Worm (Caenorhabditis elegans) whole organism, midembryonic: Measurements from ENCODE around the gene C29G2.6.

ENCODE experiments used
- cog-1 ChIP-seq: sonication (generic microtip); optimal IDR thresholded peaks from 2 replicates; lab custom pipeline; 2016; ENCODE audit warnings: missing genetic modification characterization, missing compliant biosample characterization
- flt-1 ChIP-seq: fragments of 200-800 bp; sonication (Bioruptor generic); IDR thresholded peaks from 2 replicates; pipeline ENCODE4 v1.3.6; 2022; ENCODE audit warnings: missing genetic modification characterization, missing compliant biosample characterization
- ztf-23 ChIP-seq: fragments of 200-800 bp; sonication (Bioruptor generic); IDR thresholded peaks from 2 replicates; pipeline ENCODE4 v1.3.6; 2022; ENCODE audit warnings: missing genetic modification reagents, missing genetic modification characterization, missing compliant biosample characterization
- ztf-29 ChIP-seq: fragments of 200-800 bp; sonication (Bioruptor generic); IDR thresholded peaks from 2 replicates; pipeline ENCODE4 v1.3.6; 2022; ENCODE audit warnings: missing genetic modification reagents, missing genetic modification characterization, missing compliant biosample characterization

- TF ChIP-seq ztf-23 (GFP tag; lab: Robert Waterston, UW) = no peak
- no peak for TF ChIP-seq ztf-29 (GFP tag; lab: Robert Waterston, UW)
- no peak for TF ChIP-seq cog-1
- TF ChIP-seq flt-1 (GFP tag; lab: Robert Waterston, UW) = no peak
Observed at ce11 chrV:2608352-2608751, 22.6 kb upstream of the C29G2.6 start, which contains the start of gene acr-17.
